Worm (Caenorhabditis elegans): ENCODE results near the gene sams-1.
A peak's percentile ranks its signal among the peaks of the same experiment; 100 is the strongest.

- TF ChIP-seq unc-39 (tag; optimal IDR thresholded peaks at IDR 0.05): no peak
- TF ChIP-seq R02D3.7 (tag; optimal IDR thresholded peaks at IDR 0.05): no peak
- TF ChIP-seq ztf-7 (tag; optimal IDR thresholded peaks at IDR 0.05): peak; percentile 35
- TF ChIP-seq ces-1 (GFP tag; optimal IDR thresholded peaks at IDR 0.05): no peak
- no peak for TF ChIP-seq mdt-29 (GFP tag; IDR thresholded peaks at IDR 0.05)
- peak; percentile 50 for TF ChIP-seq T20F7.1 (GFP tag; optimal IDR thresholded peaks at IDR 0.05)
- no peak for TF ChIP-seq egl-27 (tag; optimal IDR thresholded peaks at IDR 0.05)
- TF ChIP-seq ceh-82 (tag; optimal IDR thresholded peaks at IDR 0.05): no peak
- TF ChIP-seq nhr-237 (tag; optimal IDR thresholded peaks at IDR 0.05): no peak
Measured at ce11 chrX:12017908-12018479, 52.2 kb downstream of the sams-1 start, which contains the start of the genes nmat-1 and ucr-2.1.

Measured in whole organism, L4 larva.